Worm (Caenorhabditis elegans) whole organism, young adult: ENCODE results near the gene ssna-1.

ENCODE experiments used
- C06A6.2 ChIP-seq: fragments of 200-800 bp; sonication (Bioruptor generic); conservative IDR thresholded peaks from 2 replicates; pipeline ENCODE4 v1.3.6; 2022; ENCODE audit warnings: missing genetic modification characterization, missing compliant biosample characterization
- F33H1.4 ChIP-seq: fragments of 200-800 bp; sonication (Bioruptor generic); IDR thresholded peaks from 2 replicates; pipeline ENCODE4 v1.3.6; 2022; ENCODE audit warnings: missing genetic modification reagents, missing genetic modification characterization, missing compliant biosample characterization
- F37B4.10 ChIP-seq: fragments of 200-800 bp; sonication (Bioruptor generic); IDR thresholded peaks from 2 replicates; pipeline ENCODE4 v1.3.6; 2022; ENCODE audit warnings: missing genetic modification characterization, missing compliant biosample characterization
- F49E8.2 ChIP-seq: sonication (generic microtip); optimal IDR thresholded peaks from 3 replicates; lab custom pipeline; 2017; ENCODE audit warnings: missing genetic modification characterization, mild to moderate bottlenecking, missing compliant biosample characterization, antibody characterized with exemption, moderate library complexity; ENCODE audit not compliant: insufficient read depth
- F57A8.1 ChIP-seq: fragments of 200-800 bp; sonication (Bioruptor generic); optimal IDR thresholded peaks from 2 replicates; lab custom pipeline; 2018; ENCODE audit warnings: mild to moderate bottlenecking, missing genetic modification characterization, moderate library complexity, missing compliant biosample characterization
- K12H6.12 ChIP-seq: fragments of 200-800 bp; sonication (Bioruptor generic); optimal IDR thresholded peaks from 2 replicates; lab custom pipeline; 2018; ENCODE audit warnings: mild to moderate bottlenecking, missing genetic modification characterization, missing compliant biosample characterization
- T07F8.4 ChIP-seq: sonication (generic microtip); optimal IDR thresholded peaks from 2 replicates; lab custom pipeline; 2016; ENCODE audit warnings: mild to moderate bottlenecking, missing genetic modification characterization, moderate library complexity, missing compliant biosample characterization
- Y53G8AR.9 ChIP-seq: fragments of 200-800 bp; sonication (Bioruptor generic); conservative IDR thresholded peaks from 2 replicates; pipeline ENCODE4 v1.3.6; 2022; ENCODE audit warnings: missing genetic modification reagents, missing genetic modification characterization, missing compliant biosample characterization
- Y95B8A.8 ChIP-seq: fragments of 200-800 bp; sonication (Bioruptor generic); IDR thresholded peaks from 2 replicates; pipeline ENCODE4 v1.3.6; 2022; ENCODE audit warnings: missing genetic modification reagents, missing genetic modification characterization, missing compliant biosample characterization
- atf-7 ChIP-seq: sonication (generic microtip); optimal IDR thresholded peaks from 2 replicates; lab custom pipeline; 2017; ENCODE audit warnings: mild to moderate bottlenecking, missing genetic modification characterization, missing compliant biosample characterization
- athp-1 ChIP-seq: sonication (generic microtip); optimal IDR thresholded peaks from 2 replicates; lab custom pipeline; 2017; ENCODE audit warnings: mild to moderate bottlenecking, missing genetic modification characterization, missing compliant biosample characterization
- attf-3 ChIP-seq: fragments of 200-800 bp; sonication (Bioruptor generic); conservative IDR thresholded peaks from 2 replicates; pipeline ENCODE4 v1.3.6; 2022; ENCODE audit warnings: missing genetic modification reagents, missing genetic modification characterization, missing compliant biosample characterization
- attf-6 ChIP-seq: fragments of 200-800 bp; sonication (Bioruptor generic); IDR thresholded peaks from 2 replicates; pipeline ENCODE4 v1.3.6; 2022; ENCODE audit warnings: missing genetic modification reagents, missing genetic modification characterization, missing compliant biosample characterization
- ceh-91 ChIP-seq: fragments of 200-800 bp; sonication (Bioruptor generic); IDR thresholded peaks from 2 replicates; pipeline ENCODE4 v1.3.6; 2022; ENCODE audit warnings: missing genetic modification reagents, missing genetic modification characterization, missing compliant biosample characterization
- dox-1 ChIP-seq: fragments of 200-800 bp; sonication (Bioruptor generic); IDR thresholded peaks from 2 replicates; pipeline ENCODE4 v1.3.6; 2022; ENCODE audit warnings: missing genetic modification reagents, missing genetic modification characterization, missing compliant biosample characterization
- dpff-1 ChIP-seq: sonication (generic microtip); optimal IDR thresholded peaks from 2 replicates; lab custom pipeline; 2017; ENCODE audit warnings: mild to moderate bottlenecking, missing genetic modification characterization, missing compliant biosample characterization
- egl-44 ChIP-seq: fragments of 200-800 bp; sonication (Bioruptor generic); IDR thresholded peaks from 2 replicates; pipeline ENCODE4 v1.3.6; 2022; ENCODE audit warnings: missing genetic modification reagents, missing genetic modification characterization, missing compliant biosample characterization
- hmg-20 ChIP-seq: fragments of 200-800 bp; sonication (Bioruptor generic); IDR thresholded peaks from 2 replicates; pipeline ENCODE4 v1.3.6; 2022; ENCODE audit warnings: missing genetic modification reagents, missing genetic modification characterization, missing compliant biosample characterization
- hsf-1 ChIP-seq: fragments of 200-800 bp; sonication (Bioruptor generic); IDR thresholded peaks from 2 replicates; pipeline ENCODE4 v1.3.6; 2022; ENCODE audit warnings: missing genetic modification reagents, missing genetic modification characterization, missing compliant biosample characterization
- lin-26 ChIP-seq: fragments of 200-800 bp; sonication (Bioruptor generic); IDR thresholded peaks from 2 replicates; pipeline ENCODE4 v1.3.6; 2022; ENCODE audit warnings: missing genetic modification reagents, missing genetic modification characterization, missing compliant biosample characterization
- lin-54 ChIP-seq: fragments of 200-800 bp; sonication (Bioruptor generic); optimal IDR thresholded peaks from 2 replicates; lab custom pipeline; 2018; ENCODE audit warnings: mild to moderate bottlenecking, missing genetic modification characterization, missing compliant biosample characterization
- lsl-1 ChIP-seq: fragments of 200-800 bp; sonication (Bioruptor generic); optimal IDR thresholded peaks from 2 replicates; lab custom pipeline; 2018; ENCODE audit warnings: mild to moderate bottlenecking, missing genetic modification characterization, moderate library complexity, missing compliant biosample characterization
- madf-6 ChIP-seq: fragments of 200-800 bp; sonication (Bioruptor generic); IDR thresholded peaks from 2 replicates; pipeline ENCODE4 v1.3.6; 2022; ENCODE audit warnings: missing genetic modification reagents, missing genetic modification characterization, missing compliant biosample characterization
- mel-28 ChIP-seq: sonication (generic microtip); optimal IDR thresholded peaks from 2 replicates; lab custom pipeline; 2016; ENCODE audit warnings: borderline replicate concordance, mild to moderate bottlenecking, missing genetic modification characterization, missing compliant biosample characterization
- mes-4 ChIP-seq: sonication (generic microtip); optimal IDR thresholded peaks from 2 replicates; lab custom pipeline; 2016; ENCODE audit warnings: missing genotype, missing genetic modification characterization, missing compliant biosample characterization
- mxl-1 ChIP-seq: sonication (generic microtip); optimal IDR thresholded peaks from 2 replicates; lab custom pipeline; 2016; ENCODE audit warnings: missing genetic modification characterization, missing compliant biosample characterization
- nfya-2 ChIP-seq: fragments of 200-800 bp; sonication (Bioruptor generic); IDR thresholded peaks from 2 replicates; pipeline ENCODE4 v1.3.6; 2022; ENCODE audit warnings: missing genetic modification reagents, missing genetic modification characterization, missing compliant biosample characterization
- nhr-179 ChIP-seq: sonication (generic microtip); optimal IDR thresholded peaks from 2 replicates; lab custom pipeline; 2016; ENCODE audit warnings: mild to moderate bottlenecking, missing genetic modification characterization, missing compliant biosample characterization
- nhr-80 ChIP-seq: sonication (generic microtip); optimal IDR thresholded peaks from 2 replicates; lab custom pipeline; 2016; ENCODE audit warnings: missing genetic modification characterization, missing compliant biosample characterization
- nhr-90 ChIP-seq: sonication (generic microtip); optimal IDR thresholded peaks from 2 replicates; lab custom pipeline; 2016; ENCODE audit warnings: missing genotype, mild to moderate bottlenecking, missing genetic modification characterization, missing compliant biosample characterization
- pbrm-1 ChIP-seq: fragments of 200-800 bp; sonication (Bioruptor generic); IDR thresholded peaks from 2 replicates; pipeline ENCODE4 v1.3.6; 2022; ENCODE audit warnings: missing genetic modification reagents, missing genetic modification characterization, missing compliant biosample characterization
- pha-4 ChIP-seq: fragments of 150-350 bp; sonication (generic microtip); optimal IDR thresholded peaks from 2 replicates; lab custom pipeline; 2014; ENCODE audit warnings: missing biosample characterization, missing genetic modification reagents, missing genetic modification characterization
- rec-8 ChIP-seq, 2 experiments: sonication (generic microtip); optimal IDR thresholded peaks; 2 replicates each; lab custom pipeline; 2016; ENCODE audit warnings: mild to moderate bottlenecking in 2 of 2, missing genetic modification characterization in 2 of 2, missing genetic modification reagents in 2 of 2, missing genotype in 2 of 2, missing biosample characterization in 1 of 2, missing compliant biosample characterization in 1 of 2, moderate library complexity in 1 of 2
- rpc-1 ChIP-seq, 2 experiments: fragments of 150-350 bp in 1 of 2; sonication (generic microtip) in 1 of 2; optimal IDR thresholded peaks; 2 replicates each; lab custom pipeline; 2014 to 2018; ENCODE audit warnings: missing biosample characterization in 1 of 2, missing genetic modification characterization in 1 of 2, missing genetic modification reagents in 1 of 2, missing genotype in 1 of 2
- snpc-3.4 ChIP-seq: sonication (generic microtip); optimal IDR thresholded peaks from 2 replicates; lab custom pipeline; 2017; ENCODE audit warnings: missing genetic modification characterization, mild to moderate bottlenecking, missing compliant biosample characterization, antibody characterized with exemption, moderate library complexity, missing genotype, missing genetic modification reagents
- snpc-4 ChIP-seq, 5 experiments: fragments of 150-350 bp in 1 of 5; sonication (generic microtip) in 4 of 5; optimal IDR thresholded peaks; 2 replicates each; lab custom pipeline; 2014 to 2018; ENCODE audit warnings: missing genetic modification characterization in 5 of 5, missing biosample characterization in 3 of 5, antibody characterized with exemption in 2 of 5, mild to moderate bottlenecking in 2 of 5, missing compliant biosample characterization in 2 of 5, missing genotype in 2 of 5, moderate library complexity in 2 of 5, missing genetic modification reagents in 1 of 5
- somi-1 ChIP-seq: fragments of 200-800 bp; sonication (Bioruptor generic); optimal IDR thresholded peaks from 2 replicates; lab custom pipeline; 2018; ENCODE audit warnings: mild to moderate bottlenecking, missing genetic modification characterization, missing compliant biosample characterization
- tbp1 ChIP-seq: fragments of 200-800 bp; sonication (Bioruptor generic); optimal IDR thresholded peaks from 2 replicates; lab custom pipeline; 2018; ENCODE audit warnings: mild to moderate bottlenecking, missing genetic modification characterization, missing compliant biosample characterization
- xnd-1 ChIP-seq: sonication (generic microtip); optimal IDR thresholded peaks from 2 replicates; lab custom pipeline; 2016; ENCODE audit warnings: missing genotype, missing genetic modification reagents, missing genetic modification characterization, missing compliant biosample characterization
- zfh-2 ChIP-seq: fragments of 200-800 bp; sonication (Bioruptor generic); conservative IDR thresholded peaks from 2 replicates; pipeline ENCODE4 v1.3.6; 2022; ENCODE audit warnings: missing genetic modification reagents, missing genetic modification characterization, missing compliant biosample characterization
- ztf-22 ChIP-seq: fragments of 200-800 bp; sonication (Bioruptor generic); optimal IDR thresholded peaks from 2 replicates; lab custom pipeline; 2018; ENCODE audit warnings: mild to moderate bottlenecking, missing genetic modification characterization, moderate library complexity, missing compliant biosample characterization
- ztf-26 ChIP-seq: sonication (generic microtip); optimal IDR thresholded peaks from 2 replicates; lab custom pipeline; 2017; ENCODE audit warnings: missing genetic modification characterization, missing compliant biosample characterization
- ztf-3 ChIP-seq: fragments of 200-800 bp; sonication (Bioruptor generic); optimal IDR thresholded peaks from 2 replicates; lab custom pipeline; 2018; ENCODE audit warnings: mild to moderate bottlenecking, missing genetic modification characterization, missing compliant biosample characterization

Gene ssna-1

ce11 chrIV:393409-393930, 5.6 kb downstream of the ssna-1 start, which contains the start of the genes T07A9.15 and nog-1 (continued):
- TF ChIP-seq somi-1 (GFP tag; lab: Kevin White, UChicago): no peak
- TF ChIP-seq F33H1.4 (GFP tag; lab: Robert Waterston, UW): peak; percentile 53
- no peak for TF ChIP-seq egl-44
- TF ChIP-seq snpc-3.4 (tag; lab: Kevin White, UChicago): peak; percentile 66
- TF ChIP-seq ztf-26 (tag; lab: Kevin White, UChicago): no peak
- no peak for TF ChIP-seq lin-26
- TF ChIP-seq hmg-20 (GFP tag; lab: Robert Waterston, UW): no peak
- no peak for TF ChIP-seq Y95B8A.8
- TF ChIP-seq F49E8.2: peak; percentile 63
- TF ChIP-seq dox-1 (GFP tag; lab: Robert Waterston, UW): no peak
- TF ChIP-seq T07F8.4: no peak
- TF ChIP-seq hsf-1 (GFP tag; lab: Robert Waterston, UW): no peak
- TF ChIP-seq attf-6: no peak
- no peak for TF ChIP-seq nhr-90 (tag; lab: Kevin White, UChicago)
- no peak for TF ChIP-seq zfh-2
- TF ChIP-seq F57A8.1: no peak
- TF ChIP-seq F37B4.10 (GFP tag; lab: Robert Waterston, UW): no peak
- 0 out of 2 replicates have a peak, but pooled peaks have one; percentile 33 for TF ChIP-seq madf-6 (GFP tag; lab: Robert Waterston, UW)
- TF ChIP-seq xnd-1 (tag; lab: Kevin White, UChicago): no peak
- no peak for TF ChIP-seq nhr-80 (tag; lab: Kevin White, UChicago)
- no peak for TF ChIP-seq snpc-4 (GFP tag; optimal IDR thresholded peaks at IDR 0.05; lab: Kevin White, UChicago)
- TF ChIP-seq snpc-4 (tag; optimal IDR thresholded peaks at IDR 0.05; lab: Kevin White, UChicago): peak in 3 of 4 experiments; percentile 21 to 49 (median 26)
- no peak for TF ChIP-seq K12H6.12 (tag; lab: Kevin White, UChicago)
- no peak for TF ChIP-seq dpff-1 (tag; lab: Kevin White, UChicago)
- TF ChIP-seq mxl-1 (tag; lab: Kevin White, UChicago): no peak
- no peak for TF ChIP-seq ceh-91 (GFP tag; lab: Robert Waterston, UW)
- no peak for TF ChIP-seq pbrm-1 (GFP tag; lab: Robert Waterston, UW)
- no peak for TF ChIP-seq ztf-22 (GFP tag; lab: Kevin White, UChicago)
- TF ChIP-seq tbp1 (GFP tag; lab: Kevin White, UChicago): peak; percentile 20
- peak; percentile 49 for TF ChIP-seq lin-54 (GFP tag; lab: Kevin White, UChicago)
- TF ChIP-seq nfya-2 (GFP tag; lab: Robert Waterston, UW): no peak
- TF ChIP-seq atf-7: no peak
- no peak for TF ChIP-seq athp-1 (tag; lab: Kevin White, UChicago)
- TF ChIP-seq mel-28 (tag; lab: Kevin White, UChicago): no peak
- TF ChIP-seq C06A6.2 (GFP tag; lab: Robert Waterston, UW): no peak
- TF ChIP-seq mes-4 (tag; lab: Kevin White, UChicago): no peak
- TF ChIP-seq Y53G8AR.9 (GFP tag; lab: Robert Waterston, UW): 0 out of 2 replicates have a peak, but pooled peaks have one; percentile 10
- no peak for TF ChIP-seq nhr-179 (tag; lab: Kevin White, UChicago)
- peak; percentile 84 for TF ChIP-seq lsl-1
- TF ChIP-seq rpc-1 (optimal IDR thresholded peaks at IDR 0.05; lab: Kevin White, UChicago): no peak
- TF ChIP-seq rpc-1 (tag; optimal IDR thresholded peaks at IDR 0.05; lab: Kevin White, UChicago): no peak
- TF ChIP-seq ztf-3 (GFP tag; lab: Kevin White, UChicago): no peak
- no peak for TF ChIP-seq attf-3 (GFP tag; lab: Robert Waterston, UW)
- TF ChIP-seq pha-4 (tag; lab: Kevin White, UChicago): no peak
- TF ChIP-seq rec-8 (tag; optimal IDR thresholded peaks at IDR 0.05; lab: Kevin White, UChicago): no peak
